Worm (Caenorhabditis elegans) whole organism, mixed stage, embryonic: ENCODE data around the gene let-4.

Source experiments
- M03D4.4 ChIP-seq: sonication (generic microtip); optimal IDR thresholded peaks from 2 replicates; lab custom pipeline; 2017; ENCODE audit warnings: mild to moderate bottlenecking, missing genetic modification characterization, missing compliant biosample characterization
- bed-3 ChIP-seq: fragments of 200-800 bp; sonication (Bioruptor generic); optimal IDR thresholded peaks from 3 replicates; lab custom pipeline; 2018; ENCODE audit warnings: mild to moderate bottlenecking, missing genetic modification characterization, moderate library complexity, missing compliant biosample characterization
- blmp-1 ChIP-seq: fragments of 150-350 bp; optimal IDR thresholded peaks from 2 replicates; lab custom pipeline; 2014; ENCODE audit warnings: missing biosample characterization, missing genetic modification characterization
- ceh-39 ChIP-seq: fragments of 150-350 bp; optimal IDR thresholded peaks from 2 replicates; lab custom pipeline; 2014; ENCODE audit warnings: missing biosample characterization, missing genetic modification characterization
- ceh-43 ChIP-seq: fragments of 200-800 bp; sonication (Bioruptor generic); optimal IDR thresholded peaks from 2 replicates; lab custom pipeline; 2018; ENCODE audit warnings: mild to moderate bottlenecking, missing genetic modification characterization, moderate library complexity, missing compliant biosample characterization
- ceh-83 ChIP-seq: fragments of 200-800 bp; sonication (Bioruptor generic); optimal IDR thresholded peaks from 2 replicates; lab custom pipeline; 2018; ENCODE audit warnings: mild to moderate bottlenecking, missing genetic modification characterization, missing compliant biosample characterization
- ces-1 ChIP-seq: fragments of 150-350 bp; optimal IDR thresholded peaks from 2 replicates; lab custom pipeline; 2014; ENCODE audit warnings: missing biosample characterization, missing genetic modification reagents, missing genetic modification characterization
- cnd-1 ChIP-seq: fragments of 200-800 bp; sonication (Bioruptor generic); optimal IDR thresholded peaks from 2 replicates; lab custom pipeline; 2018; ENCODE audit warnings: mild to moderate bottlenecking, missing genetic modification characterization, missing compliant biosample characterization
- drap-1 ChIP-seq: fragments of 200-800 bp; sonication (Bioruptor generic); optimal IDR thresholded peaks from 3 replicates; lab custom pipeline; 2018; ENCODE audit warnings: mild to moderate bottlenecking, missing genetic modification characterization, missing compliant biosample characterization
- elt-1 ChIP-seq: sonication (generic microtip); optimal IDR thresholded peaks from 2 replicates; lab custom pipeline; 2017; ENCODE audit warnings: missing genetic modification characterization, mild to moderate bottlenecking, missing compliant biosample characterization, antibody characterized with exemption, moderate library complexity, borderline replicate concordance; ENCODE audit not compliant: insufficient read depth
- elt-3 ChIP-seq: fragments of 150-350 bp; optimal IDR thresholded peaks from 2 replicates; lab custom pipeline; 2014; ENCODE audit warnings: missing biosample characterization, missing genetic modification characterization
- flh-1 ChIP-seq: fragments of 200-800 bp; sonication (Bioruptor generic); optimal IDR thresholded peaks from 2 replicates; lab custom pipeline; 2018; ENCODE audit warnings: mild to moderate bottlenecking, missing genetic modification characterization, moderate library complexity, missing compliant biosample characterization
- ham-2 ChIP-seq: fragments of 200-800 bp; sonication (Bioruptor generic); optimal IDR thresholded peaks from 2 replicates; lab custom pipeline; 2018; ENCODE audit warnings: mild to moderate bottlenecking, missing genetic modification characterization, missing compliant biosample characterization
- hlh-1 ChIP-seq: fragments of 150-350 bp; optimal IDR thresholded peaks from 2 replicates; lab custom pipeline; 2014; ENCODE audit warnings: missing biosample characterization, missing genetic modification reagents, missing genetic modification characterization
- lin-13 ChIP-seq: fragments of 150-350 bp; optimal IDR thresholded peaks from 2 replicates; lab custom pipeline; 2014; ENCODE audit warnings: missing biosample characterization, missing genetic modification characterization
- lin-32 ChIP-seq: fragments of 200-800 bp; sonication (Bioruptor generic); optimal IDR thresholded peaks from 2 replicates; lab custom pipeline; 2018; ENCODE audit warnings: mild to moderate bottlenecking, missing genetic modification characterization, missing compliant biosample characterization
- lsy-2 ChIP-seq: fragments of 150-350 bp; optimal IDR thresholded peaks from 2 replicates; lab custom pipeline; 2014; ENCODE audit warnings: missing biosample characterization, missing genetic modification characterization
- mab-5 ChIP-seq: fragments of 150-350 bp; optimal IDR thresholded peaks from 2 replicates; lab custom pipeline; 2014; ENCODE audit warnings: missing biosample characterization, missing genetic modification characterization
- mep-1 ChIP-seq: fragments of 150-350 bp; optimal IDR thresholded peaks from 2 replicates; lab custom pipeline; 2017; ENCODE audit warnings: missing biosample characterization, missing genetic modification reagents, missing genetic modification characterization, inconsistent platforms
- mls-2 ChIP-seq: sonication (generic microtip); optimal IDR thresholded peaks from 2 replicates; lab custom pipeline; 2016; ENCODE audit warnings: mild to moderate bottlenecking, missing genetic modification characterization, moderate library complexity, missing compliant biosample characterization
- nhr-12 ChIP-seq: fragments of 150-350 bp; optimal IDR thresholded peaks from 2 replicates; lab custom pipeline; 2014; ENCODE audit warnings: missing biosample characterization, missing genetic modification characterization
- nhr-2 ChIP-seq: fragments of 150-350 bp; optimal IDR thresholded peaks from 2 replicates; lab custom pipeline; 2014; ENCODE audit warnings: missing biosample characterization, missing genetic modification characterization
- nhr-237 ChIP-seq: fragments of 150-350 bp; optimal IDR thresholded peaks from 2 replicates; lab custom pipeline; 2014; ENCODE audit warnings: missing biosample characterization, missing genetic modification characterization
- nhr-28 ChIP-seq: fragments of 150-350 bp; optimal IDR thresholded peaks from 2 replicates; lab custom pipeline; 2014; ENCODE audit warnings: missing biosample characterization, missing genetic modification characterization
- nhr-76 ChIP-seq: sonication (generic microtip); optimal IDR thresholded peaks from 2 replicates; lab custom pipeline; 2017; ENCODE audit warnings: missing biosample characterization, missing genetic modification characterization
- pha-4 ChIP-seq: fragments of 150-350 bp; optimal IDR thresholded peaks from 2 replicates; lab custom pipeline; 2018; ENCODE audit warnings: missing biosample characterization, missing genetic modification reagents, missing genetic modification characterization
- sem-2 ChIP-seq: fragments of 200-800 bp; sonication (Bioruptor generic); optimal IDR thresholded peaks from 2 replicates; lab custom pipeline; 2018; ENCODE audit warnings: mild to moderate bottlenecking, missing genetic modification characterization, missing compliant biosample characterization
- snpc-4 ChIP-seq: fragments of 150-350 bp; optimal IDR thresholded peaks from 2 replicates; lab custom pipeline; 2014; ENCODE audit warnings: missing biosample characterization, missing genetic modification characterization
- sptf-1 ChIP-seq: sonication (generic microtip); optimal IDR thresholded peaks from 2 replicates; lab custom pipeline; 2017; ENCODE audit warnings: mild to moderate bottlenecking, missing genetic modification characterization, moderate library complexity, missing compliant biosample characterization
- tbx-8 ChIP-seq: fragments of 200-800 bp; sonication (Bioruptor generic); optimal IDR thresholded peaks from 2 replicates; lab custom pipeline; 2018; ENCODE audit warnings: mild to moderate bottlenecking, missing genetic modification characterization, moderate library complexity, missing compliant biosample characterization
- unc-120 ChIP-seq: sonication (generic microtip); optimal IDR thresholded peaks from 2 replicates; lab custom pipeline; 2017; ENCODE audit warnings: missing genetic modification characterization, missing compliant biosample characterization; ENCODE audit not compliant: poor library complexity, severe bottlenecking
- unc-39 ChIP-seq: fragments of 150-350 bp; optimal IDR thresholded peaks from 2 replicates; lab custom pipeline; 2014; ENCODE audit warnings: missing biosample characterization, missing genetic modification characterization
- unc-62 ChIP-seq: fragments of 150-350 bp; optimal IDR thresholded peaks from 2 replicates; lab custom pipeline; 2014; ENCODE audit warnings: missing biosample characterization, missing genetic modification reagents, missing genetic modification characterization
- zip-8 ChIP-seq: fragments of 150-350 bp; optimal IDR thresholded peaks from 2 replicates; lab custom pipeline; 2014; ENCODE audit warnings: missing biosample characterization, missing genetic modification characterization
- ztf-11 ChIP-seq: fragments of 150-350 bp; optimal IDR thresholded peaks from 2 replicates; lab custom pipeline; 2014; ENCODE audit warnings: missing biosample characterization, missing genetic modification characterization

The let-4 gene

DNA sequence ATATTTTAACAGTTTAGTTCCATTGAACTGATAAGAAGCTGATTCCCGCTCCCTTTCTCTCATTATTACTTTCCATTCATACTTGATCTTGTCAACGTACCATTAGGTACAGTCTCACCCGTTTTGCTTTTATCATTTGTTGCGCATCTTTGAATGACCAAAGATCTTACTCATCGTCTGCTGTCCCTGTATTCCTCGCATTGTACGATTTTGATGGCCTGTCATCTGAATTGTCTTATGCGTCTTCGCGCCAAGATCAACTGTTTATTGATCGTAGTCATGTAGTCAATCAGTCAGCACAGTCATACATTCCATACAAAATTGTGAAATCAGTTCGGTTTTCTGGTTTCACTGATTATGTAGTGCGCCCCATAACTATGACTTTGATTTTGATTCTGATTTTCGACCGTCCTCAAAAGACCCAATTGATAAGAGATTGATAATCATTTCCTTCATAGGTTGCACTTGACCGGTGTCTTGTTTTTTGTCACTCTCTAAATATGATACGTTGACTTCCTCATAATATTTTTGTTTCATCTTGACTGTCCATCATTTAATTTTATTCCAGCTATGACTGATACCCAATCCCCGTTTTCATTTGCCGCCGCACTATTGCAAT is 19.7 kb upstream of the let-4 start, which contains the start of gene nhr-3:
TSS of gene nhr-3 (plus strand) at position 569 of the 619 bp plus-strand sequence.
- peak; percentile 57 for TF ChIP-seq unc-62
- TF ChIP-seq blmp-1 = peak; percentile 36
- TF ChIP-seq mab-5 (tag; lab: Kevin White, UChicago) = no peak
- no peak for TF ChIP-seq pha-4 (tag; lab: Kevin White, UChicago)
- peak; percentile 82 for TF ChIP-seq elt-1 (tag; lab: Kevin White, UChicago)
- peak; percentile 36 for TF ChIP-seq elt-3 (tag; lab: Kevin White, UChicago)

DNA sequence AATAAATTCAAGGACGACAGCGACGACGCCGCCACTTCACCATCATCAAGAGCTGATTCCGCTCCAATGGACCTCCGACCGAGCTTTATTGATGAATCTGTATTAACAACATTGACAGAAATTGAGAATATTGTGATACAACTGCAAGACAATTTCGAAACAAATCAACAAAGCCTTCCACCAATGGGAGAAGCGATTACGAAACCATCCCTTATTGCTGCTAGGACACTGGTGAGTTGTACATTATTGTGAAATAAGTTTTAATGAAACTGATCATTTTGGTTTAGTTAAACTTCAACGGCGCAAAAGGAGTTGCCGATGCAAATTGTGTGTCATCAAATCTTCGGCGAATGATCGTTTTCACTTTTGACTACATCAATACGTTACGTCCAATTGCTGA is 18.7 kb upstream of the let-4 start:
- no peak for TF ChIP-seq snpc-4 (tag; lab: Kevin White, UChicago)
- TF ChIP-seq nhr-12 (tag; lab: Kevin White, UChicago) = no peak
- no peak for TF ChIP-seq nhr-28 (tag; lab: Kevin White, UChicago)
- no peak for TF ChIP-seq lin-13 (tag; lab: Kevin White, UChicago)
- no peak for TF ChIP-seq ces-1
- no peak for TF ChIP-seq hlh-1 (tag; lab: Kevin White, UChicago)
- TF ChIP-seq cnd-1 (tag; lab: Kevin White, UChicago) = no peak

DNA sequence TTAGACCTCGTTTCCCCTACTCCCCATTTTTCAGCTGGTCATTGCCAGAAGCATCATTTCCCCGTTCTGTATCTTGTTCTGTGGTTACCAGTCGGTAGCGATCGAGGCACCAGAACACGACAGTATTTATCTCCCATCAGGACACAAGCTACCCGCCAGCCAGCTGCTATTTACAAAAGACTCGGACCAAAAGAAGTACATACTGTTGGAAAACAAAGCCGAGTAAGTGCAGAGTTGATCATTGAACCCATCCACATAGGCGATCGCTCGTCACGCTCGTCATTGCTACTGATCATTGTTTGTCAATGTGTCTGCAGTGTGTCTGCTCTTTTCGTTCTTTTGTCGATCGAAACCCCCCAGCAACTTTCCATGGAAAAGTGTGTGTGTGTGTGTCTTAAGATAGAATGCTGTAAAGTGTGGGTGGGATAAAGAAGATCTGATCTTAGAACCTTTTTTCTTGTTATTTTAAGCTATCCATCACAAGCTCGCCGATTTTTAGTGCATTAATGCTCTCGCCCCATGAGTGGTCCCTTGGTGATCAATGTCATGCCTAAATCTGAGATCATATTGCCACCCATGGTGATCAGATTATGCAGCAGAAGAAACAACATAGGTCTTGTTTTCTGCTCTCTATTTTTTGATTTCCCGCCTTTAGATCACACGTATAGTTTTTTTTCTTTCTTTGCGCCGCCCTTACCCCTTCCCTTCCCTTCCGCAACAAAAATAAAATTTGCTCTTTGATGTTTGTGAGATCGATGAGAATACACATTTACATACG is 18.0 kb upstream of the let-4 start:
- TF ChIP-seq pha-4 (tag; lab: Kevin White, UChicago) = peak; percentile 52
- TF ChIP-seq drap-1 = no peak

DNA sequence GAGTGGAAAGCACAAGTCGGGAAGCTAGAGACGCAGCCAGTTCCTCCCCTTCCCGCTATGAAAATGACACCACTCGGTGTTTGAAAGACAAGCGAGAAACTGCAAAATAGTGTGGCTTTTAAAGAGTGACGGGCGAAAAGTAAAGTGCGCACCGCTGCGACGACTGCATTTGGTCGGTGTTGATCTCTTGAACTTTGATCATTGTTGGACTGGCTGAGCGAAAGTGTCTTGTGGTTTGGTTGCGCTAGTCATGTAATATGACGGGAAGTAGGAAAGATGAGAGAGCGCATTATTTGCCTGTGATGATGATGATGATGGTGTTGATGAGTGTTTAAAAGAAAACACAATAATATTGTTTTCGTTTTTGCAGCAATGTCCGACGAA is 17.4 kb upstream of the let-4 start:
- TF ChIP-seq mab-5 (tag; lab: Kevin White, UChicago) = no peak
- peak; percentile 88 for TF ChIP-seq pha-4 (tag; lab: Kevin White, UChicago)
- TF ChIP-seq unc-120 (tag; lab: Kevin White, UChicago) = peak; percentile 85
- peak; percentile 62 for TF ChIP-seq hlh-1 (tag; lab: Kevin White, UChicago)
- no peak for TF ChIP-seq flh-1 (GFP tag; lab: Kevin White, UChicago)
- TF ChIP-seq mep-1 = peak; percentile 45
- peak; percentile 93 for TF ChIP-seq elt-3 (tag; lab: Kevin White, UChicago)
- no peak for TF ChIP-seq ceh-39 (tag; lab: Kevin White, UChicago)
- TF ChIP-seq sem-2 (GFP tag; lab: Kevin White, UChicago) = no peak
- TF ChIP-seq snpc-4 (tag; lab: Kevin White, UChicago) = no peak
- no peak for TF ChIP-seq bed-3 (GFP tag; lab: Kevin White, UChicago)
- TF ChIP-seq zip-8 (tag; lab: Kevin White, UChicago) = no peak
- TF ChIP-seq nhr-12 (tag; lab: Kevin White, UChicago) = no peak
- TF ChIP-seq cnd-1 (tag; lab: Kevin White, UChicago) = no peak
- TF ChIP-seq nhr-237 (tag; lab: Kevin White, UChicago) = peak; percentile 95
- TF ChIP-seq nhr-28 (tag; lab: Kevin White, UChicago) = peak; percentile 23
- no peak for TF ChIP-seq ztf-11 (tag; lab: Kevin White, UChicago)
- no peak for TF ChIP-seq lin-32 (GFP tag; lab: Kevin White, UChicago)
- peak; percentile 54 for TF ChIP-seq ces-1
- TF ChIP-seq blmp-1 = peak; percentile 74
- TF ChIP-seq mls-2 (tag; lab: Kevin White, UChicago) = no peak
- TF ChIP-seq ceh-83 (GFP tag; lab: Kevin White, UChicago) = no peak
- TF ChIP-seq elt-1 (tag; lab: Kevin White, UChicago) = peak; percentile 56
- TF ChIP-seq ham-2 (GFP tag; lab: Kevin White, UChicago) = peak; percentile 94
- TF ChIP-seq unc-39 (tag; lab: Kevin White, UChicago) = no peak
- TF ChIP-seq nhr-2 = no peak
- TF ChIP-seq M03D4.4 (tag; lab: Kevin White, UChicago) = no peak
- TF ChIP-seq lsy-2 (tag; lab: Kevin White, UChicago) = no peak
- peak; percentile 93 for TF ChIP-seq unc-62
- no peak for TF ChIP-seq nhr-76 (tag; lab: Kevin White, UChicago)
- TF ChIP-seq ceh-43 = no peak
- TF ChIP-seq lin-13 (tag; lab: Kevin White, UChicago) = no peak
- peak; percentile 29 for TF ChIP-seq drap-1
- TF ChIP-seq tbx-8 (GFP tag; lab: Kevin White, UChicago) = no peak
- TF ChIP-seq sptf-1 = peak; percentile 30
